Fruit fly (Drosophila melanogaster): Measurements from ENCODE around the gene Tsp86D.
A peak's percentile ranks its signal among the peaks of the same experiment; 100 is the strongest.

Gene Tsp86D

DNA sequence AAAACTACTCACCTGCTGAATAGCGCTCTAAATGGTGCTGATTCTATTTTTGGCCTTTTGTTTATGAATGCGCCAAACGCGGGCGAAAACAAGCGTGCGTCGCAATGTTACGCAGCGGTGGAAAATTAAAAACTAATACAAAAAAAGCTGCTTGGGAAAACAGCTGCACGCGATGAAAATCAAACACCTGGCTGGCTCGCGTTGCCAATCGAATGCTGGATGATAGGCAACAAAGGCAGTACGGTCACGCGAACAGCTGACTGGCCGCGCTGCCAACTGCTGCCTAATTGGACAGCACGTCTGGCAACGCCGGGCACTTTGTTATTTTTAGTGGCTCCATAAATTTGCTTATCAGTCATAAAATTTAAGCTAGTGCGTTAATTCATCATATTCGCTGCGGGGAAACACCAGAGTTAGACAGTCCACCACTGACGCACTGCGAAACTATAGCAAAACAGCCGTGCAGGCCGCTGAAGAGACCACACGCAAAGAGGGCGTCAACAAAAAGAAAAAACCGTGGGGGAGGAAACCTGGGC, at the start of gene Tsp86D, which contains the start of gene SelR (continued):
- no peak for TF ChIP-seq CG1832 (GFP tag; optimal IDR thresholded peaks at IDR 0.05)
- no peak for TF ChIP-seq Mes4 (GFP tag; optimal IDR thresholded peaks at IDR 0.05)
- no peak for TF ChIP-seq bsh (GFP tag; optimal IDR thresholded peaks at IDR 0.05)
- peak; percentile 81 for TF ChIP-seq Sin3A (optimal IDR thresholded peaks at IDR 0.05)
- TF ChIP-seq crol (GFP tag; IDR thresholded peaks at IDR 0.05) = no peak
- TF ChIP-seq CG18262 (tag; optimal IDR thresholded peaks at IDR 0.05) = peak; percentile 16
- peak; percentile 69 for TF ChIP-seq salm (tag; optimal IDR thresholded peaks at IDR 0.05)
- no peak for TF ChIP-seq dimm (GFP tag; IDR thresholded peaks at IDR 0.05)
- peak; percentile 55 for TF ChIP-seq MTF-1 (GFP tag; optimal IDR thresholded peaks at IDR 0.05; ENCODE audit: borderline replicate concordance)
- TF ChIP-seq ATbp (GFP tag; optimal IDR thresholded peaks at IDR 0.05) = no peak
- no peak for TF ChIP-seq HmgD (GFP tag; optimal IDR thresholded peaks at IDR 0.05)
- TF ChIP-seq Blimp-1 (GFP tag; optimal IDR thresholded peaks at IDR 0.05) = no peak
- peak; percentile 61; the same call in 1 of the 3 replicates for TF ChIP-seq otp (GFP tag; IDR thresholded peaks at IDR 0.05)
- TF ChIP-seq dysf (GFP tag; IDR thresholded peaks at IDR 0.05) = no peak; the same call in 2 of the 3 replicates
- TF ChIP-seq br (optimal IDR thresholded peaks at IDR 0.05) = no peak
- peak; percentile 20 for TF ChIP-seq CoRest (tag; optimal IDR thresholded peaks at IDR 0.05)
- no peak for TF ChIP-seq CG4820 (GFP tag; optimal IDR thresholded peaks at IDR 0.05)
- TF ChIP-seq CHES-1-like (GFP tag; optimal IDR thresholded peaks at IDR 0.05) = peak; percentile 62
- TF ChIP-seq BEAF-32 (GFP tag; optimal IDR thresholded peaks at IDR 0.05) = peak; percentile 75
- TF ChIP-seq B-H2 (GFP tag; optimal IDR thresholded peaks at IDR 0.05) = peak; percentile 84
- TF ChIP-seq CG2678 (tag; optimal IDR thresholded peaks at IDR 0.05) = peak; percentile 43
- no peak for TF ChIP-seq Hmx (GFP tag; optimal IDR thresholded peaks at IDR 0.05)
- TF ChIP-seq Fer2 (tag; optimal IDR thresholded peaks at IDR 0.05) = no peak
- no peak for TF ChIP-seq toy (GFP tag; IDR thresholded peaks at IDR 0.05)
- no peak for TF ChIP-seq vfl (GFP tag; optimal IDR thresholded peaks at IDR 0.05)
- no peak for TF ChIP-seq peb (GFP tag; IDR thresholded peaks at IDR 0.05)
- TF ChIP-seq Dbx (GFP tag; IDR thresholded peaks at IDR 0.05) = peak; percentile 28; the same call in 2 of the 3 replicates
- no peak for TF ChIP-seq sc (optimal IDR thresholded peaks at IDR 0.05)
- TF ChIP-seq sc (GFP tag; optimal IDR thresholded peaks at IDR 0.05) = no peak
- TF ChIP-seq CG31224 (GFP tag; IDR thresholded peaks at IDR 0.05) = no peak
- TF ChIP-seq CG34376 (GFP tag; optimal IDR thresholded peaks at IDR 0.05) = peak; percentile 89
- no peak for TF ChIP-seq Dfd (GFP tag; optimal IDR thresholded peaks at IDR 0.05)
- TF ChIP-seq CG10959 (GFP tag; IDR thresholded peaks at IDR 0.05) = no peak
- TF ChIP-seq CG1024 (GFP tag; IDR thresholded peaks at IDR 0.05) = no peak
- TF ChIP-seq Fer3 (tag; optimal IDR thresholded peaks at IDR 0.05) = peak; percentile 36
- no peak for TF ChIP-seq pnt (GFP tag; optimal IDR thresholded peaks at IDR 0.05)
- no peak for TF ChIP-seq tup (GFP tag; optimal IDR thresholded peaks at IDR 0.05)
- peak; percentile 24 for TF ChIP-seq bcd (GFP tag; optimal IDR thresholded peaks at IDR 0.05)
- peak; percentile 36 for TF ChIP-seq Dp (GFP tag; optimal IDR thresholded peaks at IDR 0.05)
- peak; percentile 48 for TF ChIP-seq ac (GFP tag; optimal IDR thresholded peaks at IDR 0.05)
- no peak for TF ChIP-seq fd96Cb (tag; optimal IDR thresholded peaks at IDR 0.05)
- no peak for TF ChIP-seq Sox102F (GFP tag; optimal IDR thresholded peaks at IDR 0.05)
- no peak for TF ChIP-seq Mad (GFP tag; optimal IDR thresholded peaks at IDR 0.05)
- TF ChIP-seq hb (GFP tag; IDR thresholded peaks at IDR 0.05; ENCODE audit: partially characterized antibody) = 0 out of 3 replicates have a peak, but pooled peaks have one; percentile 28
- TF ChIP-seq ato (GFP tag; IDR thresholded peaks at IDR 0.05; ENCODE audit: partially characterized antibody) = 0 out of 2 replicates have a peak, but pooled peaks have one; percentile 12
- TF ChIP-seq E2f1 (GFP tag; IDR thresholded peaks at IDR 0.05) = no peak
- TF ChIP-seq Bgb (GFP tag; IDR thresholded peaks at IDR 0.05; ENCODE audit: partially characterized antibody) = peak; percentile 74
- TF ChIP-seq Lim3 (GFP tag; IDR thresholded peaks at IDR 0.05) = no peak
- no peak for TF ChIP-seq HLH54F (GFP tag; optimal IDR thresholded peaks at IDR 0.05)
- no peak for TF ChIP-seq CG15696 (tag; optimal IDR thresholded peaks at IDR 0.05)
- TF ChIP-seq CG4617 (GFP tag; optimal IDR thresholded peaks at IDR 0.05; ENCODE audit: borderline replicate concordance) = peak; percentile 86

All from whole organism, embryonic.